Worm (Caenorhabditis elegans) whole organism, L4 larva: ENCODE measurements around the gene madf-5.

Source experiments
- Y75B8A.6 ChIP-seq: fragments of 200-800 bp; sonication (Bioruptor generic); IDR thresholded peaks from 2 replicates; pipeline ENCODE4 v1.3.6; 2022; ENCODE audit warnings: missing genetic modification reagents, missing genetic modification characterization, missing compliant biosample characterization
- dpl-1 ChIP-seq: fragments of 150-350 bp; optimal IDR thresholded peaks from 2 replicates; lab custom pipeline; 2014; ENCODE audit warnings: missing biosample characterization, missing genetic modification reagents, missing genetic modification characterization
- fos-1 ChIP-seq: fragments of 150-350 bp; optimal IDR thresholded peaks from 2 replicates; lab custom pipeline; 2014; ENCODE audit warnings: missing biosample characterization, missing genetic modification characterization

ce11 chrII:14599284-14599862 lies 26.0 kb downstream of the madf-5 start:
- no peak for TF ChIP-seq Y75B8A.6 (GFP tag; lab: Robert Waterston, UW)
- no peak for TF ChIP-seq fos-1 (tag; lab: Kevin White, UChicago)
- no peak for TF ChIP-seq dpl-1 (GFP tag; lab: Kevin White, UChicago)
